Fruit fly (Drosophila melanogaster) whole organism, embryonic: Measurements from ENCODE around the gene CycG.

Experiments
- Atf-2 ChIP-seq: fragments of 200-800 bp; sonication (Bioruptor generic); optimal IDR thresholded peaks from 2 replicates; lab custom pipeline; 2016; ENCODE audit warnings: missing biosample characterization, missing genetic modification characterization
- Bteb2 ChIP-seq: fragments of 200-800 bp; sonication (Bioruptor generic); optimal IDR thresholded peaks from 2 replicates; lab custom pipeline; 2016; ENCODE audit warnings: missing biosample characterization, missing genetic modification characterization
- CG10321 ChIP-seq: fragments of 200-800 bp; sonication (Bioruptor generic); IDR thresholded peaks from 2 replicates; pipeline ENCODE4 v1.3.6; 2022; ENCODE audit warnings: missing biosample characterization, missing genetic modification characterization
- CG10979 ChIP-seq: fragments of 200-800 bp; sonication (Bioruptor generic); optimal IDR thresholded peaks from 2 replicates; lab custom pipeline; 2018; ENCODE audit warnings: missing biosample characterization, mild to moderate bottlenecking, missing genetic modification characterization, moderate library complexity
- CG12219 ChIP-seq: fragments of 200-800 bp; sonication (Bioruptor generic); optimal IDR thresholded peaks from 3 replicates; lab custom pipeline; 2018; ENCODE audit warnings: missing biosample characterization, mild to moderate bottlenecking, missing genetic modification characterization
- CG13123 ChIP-seq: fragments of 200-800 bp; sonication (Bioruptor generic); optimal IDR thresholded peaks from 2 replicates; lab custom pipeline; 2016; ENCODE audit warnings: missing biosample characterization, missing genetic modification characterization
- CG13424 ChIP-seq: fragments of 200-800 bp; sonication (Bioruptor generic); optimal IDR thresholded peaks from 2 replicates; lab custom pipeline; 2019; ENCODE audit warnings: missing biosample characterization, mild to moderate bottlenecking, missing genetic modification characterization, moderate library complexity
- CG15269 ChIP-seq: fragments of 200-800 bp; sonication (Bioruptor generic); optimal IDR thresholded peaks from 2 replicates; lab custom pipeline; 2018; ENCODE audit warnings: missing biosample characterization, mild to moderate bottlenecking, missing genetic modification characterization, moderate library complexity
- CG16779 ChIP-seq: fragments of 200-800 bp; sonication (Bioruptor generic); IDR thresholded peaks from 2 replicates; pipeline ENCODE4 v1.3.6; 2022; ENCODE audit warnings: missing biosample characterization, missing genetic modification characterization
- CG17186 ChIP-seq: fragments of 200-800 bp; sonication (Bioruptor generic); optimal IDR thresholded peaks from 3 replicates; lab custom pipeline; 2017; ENCODE audit warnings: missing biosample characterization, missing genetic modification reagents, missing genetic modification characterization
- CG17612 ChIP-seq: fragments of 200-800 bp; sonication (Bioruptor generic); IDR thresholded peaks from 2 replicates; pipeline ENCODE4 v1.3.6; 2022; ENCODE audit warnings: missing biosample characterization, missing genetic modification characterization
- CG18011 ChIP-seq: fragments of 200-800 bp; sonication (Bioruptor generic); optimal IDR thresholded peaks from 2 replicates; lab custom pipeline; 2017; ENCODE audit warnings: missing biosample characterization, missing genetic modification characterization, mild to moderate bottlenecking, moderate library complexity, missing genotype
- CG18764 ChIP-seq: fragments of 200-800 bp; sonication (Bioruptor generic); optimal IDR thresholded peaks from 3 replicates; lab custom pipeline; 2016; ENCODE audit warnings: missing biosample characterization, missing genetic modification characterization
- CG2199 ChIP-seq: fragments of 200-800 bp; sonication (Bioruptor generic); IDR thresholded peaks from 3 replicates; pipeline ENCODE4 v1.3.6; 2022; ENCODE audit warnings: missing biosample characterization, missing genetic modification characterization
- CG2678 ChIP-seq: fragments of 200-800 bp; sonication (Bioruptor generic); optimal IDR thresholded peaks from 3 replicates; lab custom pipeline; 2019; ENCODE audit warnings: missing biosample characterization, mild to moderate bottlenecking, missing genetic modification characterization, moderate library complexity
- CG2875 ChIP-seq: fragments of 200-800 bp; sonication (Bioruptor generic); optimal IDR thresholded peaks from 2 replicates; lab custom pipeline; 2017; ENCODE audit warnings: missing biosample characterization, mild to moderate bottlenecking, missing genetic modification characterization, missing genetic modification reagents
- CG30431 ChIP-seq: fragments of 200-800 bp; sonication (Bioruptor generic); optimal IDR thresholded peaks from 2 replicates; lab custom pipeline; 2017; ENCODE audit warnings: missing biosample characterization, missing genetic modification characterization
- CG3995 ChIP-seq: fragments of 200-800 bp; sonication (Bioruptor generic); optimal IDR thresholded peaks from 3 replicates; lab custom pipeline; 2016; ENCODE audit warnings: missing biosample characterization, missing genetic modification characterization
- CG4360 ChIP-seq: fragments of 200-800 bp; sonication (Bioruptor generic); IDR thresholded peaks from 2 replicates; pipeline ENCODE4 v1.3.6; 2022; ENCODE audit warnings: missing biosample characterization, missing genetic modification characterization
- CG6175 ChIP-seq: fragments of 200-800 bp; sonication (Bioruptor generic); IDR thresholded peaks from 3 replicates; pipeline ENCODE4 v1.3.6; 2022; ENCODE audit warnings: missing biosample characterization, missing genetic modification characterization
- CG6683 ChIP-seq: fragments of 200-800 bp; sonication (Bioruptor generic); optimal IDR thresholded peaks from 2 replicates; lab custom pipeline; 2017; ENCODE audit warnings: missing biosample characterization, mild to moderate bottlenecking, missing genetic modification characterization, missing genetic modification reagents
- CG9876 ChIP-seq: fragments of 200-800 bp; sonication (Bioruptor generic); optimal IDR thresholded peaks from 2 replicates; lab custom pipeline; 2016; ENCODE audit warnings: missing biosample characterization, missing genetic modification characterization
- CkIIα-i1 ChIP-seq: fragments of 200-800 bp; sonication (Bioruptor generic); IDR thresholded peaks from 2 replicates; pipeline ENCODE4 v1.3.6; 2022; ENCODE audit warnings: missing biosample characterization, missing genetic modification characterization
- CoRest ChIP-seq: fragments of 200-800 bp; sonication (Bioruptor generic); optimal IDR thresholded peaks from 3 replicates; lab custom pipeline; 2018; ENCODE audit warnings: missing biosample characterization, mild to moderate bottlenecking, missing genetic modification characterization, moderate library complexity
- D19B ChIP-seq: fragments of 200-800 bp; sonication (Bioruptor generic); optimal IDR thresholded peaks from 2 replicates; lab custom pipeline; 2017; ENCODE audit warnings: missing biosample characterization, mild to moderate bottlenecking, missing genetic modification characterization
- Dref ChIP-seq: fragments of 200-800 bp; sonication (Bioruptor generic); IDR thresholded peaks from 2 replicates; pipeline ENCODE4 v1.3.6; 2022; ENCODE audit warnings: missing biosample characterization, missing genetic modification characterization
- GATAe ChIP-seq: fragments of 200-800 bp; sonication (Bioruptor generic); conservative IDR thresholded peaks from 2 replicates; pipeline ENCODE4 v1.3.6; 2022; ENCODE audit warnings: missing biosample characterization, missing genetic modification characterization
- Hr3 ChIP-seq: fragments of 200-800 bp; sonication (Bioruptor generic); optimal IDR thresholded peaks from 3 replicates; lab custom pipeline; 2016; ENCODE audit warnings: missing biosample characterization, missing genetic modification characterization
- Lim3 ChIP-seq: fragments of 200-800 bp; sonication (Bioruptor generic); IDR thresholded peaks from 2 replicates; pipeline ENCODE4 v1.3.6; 2022; ENCODE audit warnings: missing biosample characterization, missing genetic modification characterization
- MBD-R2 ChIP-seq: fragments of 200-800 bp; sonication (Bioruptor generic); IDR thresholded peaks from 2 replicates; pipeline ENCODE4 v1.3.6; 2022; ENCODE audit warnings: missing biosample characterization, missing genetic modification characterization
- Meics ChIP-seq: fragments of 200-800 bp; sonication (Bioruptor generic); optimal IDR thresholded peaks from 2 replicates; lab custom pipeline; 2017; ENCODE audit warnings: missing biosample characterization, mild to moderate bottlenecking, missing genetic modification characterization
- Nf-YC ChIP-seq: fragments of 200-800 bp; optimal IDR thresholded peaks from 3 replicates; lab custom pipeline; 2019; ENCODE audit warnings: missing biosample characterization, mild to moderate bottlenecking, missing genetic modification characterization, moderate library complexity
- Poxn ChIP-seq: fragments of 200-800 bp; sonication (Bioruptor generic); IDR thresholded peaks from 2 replicates; pipeline ENCODE4 v1.3.6; 2022; ENCODE audit warnings: missing biosample characterization, missing genetic modification characterization
- Ravus ChIP-seq: fragments of 200-800 bp; sonication (Bioruptor generic); IDR thresholded peaks from 2 replicates; pipeline ENCODE4 v1.3.6; 2022; ENCODE audit warnings: missing biosample characterization, missing genetic modification characterization
- Vsx1 ChIP-seq: fragments of 200-800 bp; sonication (Bioruptor generic); optimal IDR thresholded peaks from 2 replicates; lab custom pipeline; 2017; ENCODE audit warnings: missing biosample characterization, mild to moderate bottlenecking, missing genetic modification characterization, missing genetic modification reagents
- YL-1 ChIP-seq: fragments of 200-800 bp; sonication (Bioruptor generic); optimal IDR thresholded peaks from 3 replicates; lab custom pipeline; 2017; ENCODE audit warnings: missing biosample characterization, mild to moderate bottlenecking, missing genetic modification characterization
- bbx ChIP-seq: fragments of 200-800 bp; sonication (Bioruptor generic); IDR thresholded peaks from 2 replicates; pipeline ENCODE4 v1.3.6; 2022; ENCODE audit warnings: missing biosample characterization, missing genetic modification characterization; ENCODE audit not compliant: partially characterized antibody
- dati ChIP-seq: fragments of 200-800 bp; sonication (Bioruptor generic); IDR thresholded peaks from 2 replicates; pipeline ENCODE4 v1.3.6; 2022; ENCODE audit warnings: missing biosample characterization, missing genetic modification characterization
- dmrt11E ChIP-seq: fragments of 200-800 bp; sonication (Bioruptor generic); optimal IDR thresholded peaks from 3 replicates; lab custom pipeline; 2018; ENCODE audit warnings: missing biosample characterization, mild to moderate bottlenecking, missing genetic modification characterization, moderate library complexity
- emc ChIP-seq: fragments of 200-800 bp; sonication (Bioruptor generic); optimal IDR thresholded peaks from 2 replicates; lab custom pipeline; 2016; ENCODE audit warnings: missing biosample characterization, missing genetic modification characterization
- gt ChIP-seq: fragments of 200-800 bp; sonication (Bioruptor generic); IDR thresholded peaks from 2 replicates; pipeline ENCODE4 v1.3.6; 2022; ENCODE audit warnings: missing biosample characterization, missing genetic modification characterization
- hbn ChIP-seq: fragments of 200-800 bp; sonication (Bioruptor generic); IDR thresholded peaks from 2 replicates; pipeline ENCODE4 v1.3.6; 2022; ENCODE audit warnings: missing biosample characterization, missing genetic modification characterization; ENCODE audit not compliant: partially characterized antibody
- mirr ChIP-seq: fragments of 200-800 bp; sonication (Bioruptor generic); optimal IDR thresholded peaks from 3 replicates; lab custom pipeline; 2018; ENCODE audit warnings: missing biosample characterization, mild to moderate bottlenecking, missing genetic modification characterization
- pros ChIP-seq: fragments of 200-800 bp; sonication (Bioruptor generic); optimal IDR thresholded peaks from 3 replicates; lab custom pipeline; 2019; ENCODE audit warnings: missing biosample characterization, mild to moderate bottlenecking, missing genetic modification characterization, moderate library complexity
- stc ChIP-seq: fragments of 200-800 bp; sonication (Bioruptor generic); IDR thresholded peaks from 2 replicates; pipeline ENCODE4 v1.3.6; 2022; ENCODE audit warnings: missing biosample characterization, missing genetic modification characterization
- unpg ChIP-seq: fragments of 200-800 bp; sonication (Bioruptor generic); optimal IDR thresholded peaks from 3 replicates; lab custom pipeline; 2018; ENCODE audit warnings: missing biosample characterization, mild to moderate bottlenecking, missing genetic modification characterization, moderate library complexity
- zen2 ChIP-seq: fragments of 200-800 bp; sonication (Bioruptor generic); IDR thresholded peaks from 3 replicates; pipeline ENCODE4 v1.3.6; 2022; ENCODE audit warnings: missing biosample characterization, missing genetic modification characterization; ENCODE audit not compliant: partially characterized antibody
- zfh2 ChIP-seq: fragments of 200-800 bp; sonication (Bioruptor generic); optimal IDR thresholded peaks from 2 replicates; lab custom pipeline; 2016; ENCODE audit warnings: missing biosample characterization, missing genetic modification characterization

The CycG gene

DNA sequence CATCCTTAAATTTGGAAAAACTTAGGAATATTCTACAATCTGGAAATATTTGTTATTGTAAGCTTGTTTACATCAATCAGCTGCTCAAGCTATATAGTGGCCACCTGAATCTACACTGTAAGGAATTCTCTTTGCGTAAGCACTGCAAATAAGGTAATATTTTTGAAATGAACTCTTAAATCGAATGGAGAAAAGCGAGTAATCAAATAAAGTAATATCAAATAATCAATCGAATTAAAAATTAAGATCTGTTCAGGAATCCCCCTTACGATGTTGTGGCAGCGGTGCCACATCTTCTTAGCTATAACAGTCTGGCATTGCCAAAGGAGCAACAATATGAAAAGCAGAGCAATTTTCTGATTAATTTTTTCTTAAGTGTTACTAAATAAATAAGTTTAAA, 3.5 kb upstream of the CycG start, which contains the start of the genes Mnat9 and CG1792 (continued):
- TF ChIP-seq unpg (GFP tag; lab: Kevin White, UChicago) (peak; percentile 98), gt (GFP tag; lab: Robert Waterston, UW) (peak; percentile 96), CG17612 (GFP tag; lab: Robert Waterston, UW) (peak; percentile 99), Dref (GFP tag; lab: Robert Waterston, UW) (peak; percentile 54), CG2875 (GFP tag; lab: Kevin White, UChicago) (peak; percentile 95), stc (GFP tag; lab: Robert Waterston, UW) (peak; percentile 99), CG2678 (tag; lab: Kevin White, UChicago) (peak; percentile 98), Bteb2 (GFP tag; lab: Kevin White, UChicago) (peak; percentile 99), GATAe (peak; percentile 99), CG16779 (GFP tag; lab: Robert Waterston, UW) (peak; percentile 99)

DNA sequence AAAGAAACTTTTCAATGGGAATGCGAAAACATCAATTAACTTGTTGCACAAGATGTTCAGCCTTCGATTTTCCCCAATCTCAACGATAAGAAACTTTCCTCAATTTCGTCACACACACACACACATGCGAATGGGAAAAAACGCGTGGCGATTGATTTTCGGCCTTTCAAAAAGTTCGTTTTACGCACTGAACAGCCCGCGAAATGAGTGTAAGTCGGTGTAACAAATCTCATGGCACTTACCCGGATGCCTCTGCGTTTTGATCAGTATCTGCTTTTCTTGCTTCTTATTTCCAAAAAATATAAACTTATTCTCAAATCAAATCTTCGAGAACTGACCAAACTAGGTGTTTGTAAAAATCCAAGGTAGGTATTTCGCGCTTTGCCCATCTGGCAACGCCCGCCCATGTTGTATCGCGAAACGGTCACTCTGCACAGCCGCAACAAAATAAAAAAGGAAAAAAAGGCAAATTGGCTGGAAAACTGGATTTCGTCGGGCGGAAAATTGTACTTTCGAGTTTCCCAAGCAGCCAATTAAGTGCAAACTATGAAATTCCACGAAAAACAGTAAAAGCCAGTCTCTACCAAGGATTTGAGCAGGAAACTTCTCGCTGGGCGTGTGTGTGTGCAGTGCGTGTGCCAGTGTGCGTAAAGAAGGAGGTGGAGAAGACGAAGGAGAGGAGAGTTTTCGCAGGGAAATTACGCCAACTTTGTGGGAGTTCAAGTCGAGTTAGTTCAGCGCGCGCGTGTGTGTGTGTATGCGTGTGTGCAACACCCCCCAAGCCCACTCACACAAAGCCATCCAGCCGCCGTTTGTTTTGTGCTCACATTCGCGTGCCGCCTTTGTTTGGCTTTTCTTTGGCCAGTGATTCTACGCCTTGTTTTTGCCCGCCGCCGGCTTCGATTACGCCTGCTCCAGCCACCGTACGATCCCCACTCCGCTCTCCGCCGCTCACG, 1.5 kb downstream of the CycG start, which contains the start of gene Med:
Med (plus strand) TSS at position 408 of the 956 bp plus-strand sequence.
- no peak for TF ChIP-seq bbx (GFP tag; lab: Robert Waterston, UW)
- TF ChIP-seq zen2 (GFP tag; lab: Robert Waterston, UW) = no peak
- no peak for TF ChIP-seq Meics (GFP tag; lab: Kevin White, UChicago)
- no peak for TF ChIP-seq Atf-2 (GFP tag; lab: Kevin White, UChicago)
- TF ChIP-seq MBD-R2 (GFP tag; lab: Robert Waterston, UW) = no peak
- TF ChIP-seq zfh2 (GFP tag; lab: Kevin White, UChicago) = no peak
- TF ChIP-seq CG6683 (GFP tag; lab: Kevin White, UChicago) = no peak
- TF ChIP-seq CG18011 (GFP tag; lab: Kevin White, UChicago) = no peak
- TF ChIP-seq CG30431 (GFP tag; lab: Kevin White, UChicago) = no peak
- TF ChIP-seq CG13424 (tag; lab: Kevin White, UChicago) = no peak
- TF ChIP-seq CG3995 (GFP tag; lab: Kevin White, UChicago) = no peak
- no peak for TF ChIP-seq gt (GFP tag; lab: Robert Waterston, UW)
- no peak for TF ChIP-seq Poxn (GFP tag; lab: Robert Waterston, UW)
- TF ChIP-seq CG15269 (tag; lab: Kevin White, UChicago) = no peak
- no peak for TF ChIP-seq CG13123 (GFP tag; lab: Kevin White, UChicago)
- no peak for TF ChIP-seq CG2199 (GFP tag; lab: Robert Waterston, UW)
- no peak for TF ChIP-seq CG10979 (tag; lab: Kevin White, UChicago)
- peak; percentile 50 for TF ChIP-seq pros (GFP tag; lab: Kevin White, UChicago)
- TF ChIP-seq CG4360 = no peak
- no peak for TF ChIP-seq CG10321 (GFP tag; lab: Robert Waterston, UW)
- TF ChIP-seq CkIIα-i1 (GFP tag; lab: Robert Waterston, UW) = no peak
- no peak for TF ChIP-seq Ravus (GFP tag; lab: Robert Waterston, UW)
- TF ChIP-seq Vsx1 (GFP tag; lab: Kevin White, UChicago) = peak; percentile 32
- no peak for TF ChIP-seq Hr3 (GFP tag; lab: Kevin White, UChicago)
- peak; percentile 73 for TF ChIP-seq CG17186 (GFP tag; lab: Kevin White, UChicago)
- no peak for TF ChIP-seq mirr
- no peak for TF ChIP-seq emc (GFP tag; lab: Kevin White, UChicago)
- TF ChIP-seq Nf-YC (tag; lab: Kevin White, UChicago) = peak; percentile 41
- TF ChIP-seq CG12219 (GFP tag; lab: Kevin White, UChicago) = no peak
- TF ChIP-seq YL-1 = peak; percentile 95
- no peak for TF ChIP-seq CG9876
- no peak for TF ChIP-seq dmrt11E (tag; lab: Kevin White, UChicago)
- TF ChIP-seq CG6175 (GFP tag; lab: Robert Waterston, UW) = no peak
- no peak for TF ChIP-seq hbn (GFP tag; lab: Robert Waterston, UW)
- TF ChIP-seq D19B (GFP tag; lab: Kevin White, UChicago) = no peak
- TF ChIP-seq CoRest = peak; percentile 48
- TF ChIP-seq CG18764 (GFP tag; lab: Kevin White, UChicago) = no peak
- no peak for TF ChIP-seq dati (GFP tag; lab: Robert Waterston, UW)
- TF ChIP-seq Lim3 = no peak
